Fruit fly (Drosophila melanogaster): ENCODE data around the gene CG15020.
A peak's percentile ranks its signal among the peaks of the same experiment; 100 is the strongest.

dm6 chr3L:4406653-4407257, 14.7 kb upstream of the CG15020 start, which contains the start of gene TP53INP:
- TF ChIP-seq Crg-1 (GFP tag; optimal IDR thresholded peaks at IDR 0.05), result peak; percentile 53
- TF ChIP-seq CG33017 (tag; optimal IDR thresholded peaks at IDR 0.05), result peak; percentile 65
- no peak for TF ChIP-seq ovo (GFP tag; optimal IDR thresholded peaks at IDR 0.05)
- peak; percentile 88 for TF ChIP-seq kay (GFP tag; ENCODE audit: borderline replicate concordance)
- TF ChIP-seq CG12768 (GFP tag; optimal IDR thresholded peaks at IDR 0.05), result peak; percentile 63
- TF ChIP-seq toe (GFP tag; optimal IDR thresholded peaks at IDR 0.05), result peak; percentile 46
- TF ChIP-seq bab1 (GFP tag; optimal IDR thresholded peaks at IDR 0.05), result peak; percentile 52
- TF ChIP-seq CG14711 (tag; optimal IDR thresholded peaks at IDR 0.05), result peak; percentile 58
